Worm (Caenorhabditis elegans) whole organism, L2 larva: Measurements from ENCODE around the gene rml-1.

Experiments used
- R02D3.7 ChIP-seq: fragments of 150-350 bp; optimal IDR thresholded peaks from 2 replicates; lab custom pipeline; 2014; ENCODE audit warnings: missing biosample characterization, missing genetic modification characterization
- ZK546.5 ChIP-seq: sonication (generic microtip); optimal IDR thresholded peaks from 2 replicates; lab custom pipeline; 2017; ENCODE audit warnings: missing biosample characterization, missing genetic modification characterization
- alr-1 ChIP-seq: fragments of 150-350 bp; optimal IDR thresholded peaks from 2 replicates; lab custom pipeline; 2014; ENCODE audit warnings: missing biosample characterization, missing genetic modification characterization
- aly-2 ChIP-seq: fragments of 150-350 bp; optimal IDR thresholded peaks from 2 replicates; lab custom pipeline; 2014; ENCODE audit warnings: missing biosample characterization, missing genetic modification characterization
- ama-1 ChIP-seq: fragments of 150-350 bp; optimal IDR thresholded peaks from 2 replicates; lab custom pipeline; 2018; ENCODE audit warnings: inconsistent platforms
- blmp-1 ChIP-seq: sonication (generic microtip); optimal IDR thresholded peaks from 2 replicates; lab custom pipeline; 2017; ENCODE audit warnings: missing genetic modification characterization, mild to moderate bottlenecking, missing compliant biosample characterization, antibody characterized with exemption, moderate library complexity; ENCODE audit not compliant: insufficient read depth
- ceh-82 ChIP-seq: fragments of 150-350 bp; optimal IDR thresholded peaks from 2 replicates; lab custom pipeline; 2014; ENCODE audit warnings: missing biosample characterization, missing genetic modification characterization
- crh-2 ChIP-seq: sonication (generic microtip); optimal IDR thresholded peaks from 2 replicates; lab custom pipeline; 2017; ENCODE audit warnings: missing biosample characterization, missing genetic modification characterization
- dmd-4 ChIP-seq: sonication (generic microtip); optimal IDR thresholded peaks from 2 replicates; lab custom pipeline; 2017; ENCODE audit warnings: missing biosample characterization, missing genetic modification characterization
- elt-1 ChIP-seq: fragments of 150-350 bp; optimal IDR thresholded peaks from 2 replicates; lab custom pipeline; 2014; ENCODE audit warnings: missing biosample characterization, missing genetic modification characterization
- elt-3 ChIP-seq: sonication (generic microtip); optimal IDR thresholded peaks from 2 replicates; lab custom pipeline; 2017; ENCODE audit warnings: missing biosample characterization, missing genetic modification characterization
- fos-1 ChIP-seq: fragments of 150-350 bp; optimal IDR thresholded peaks from 2 replicates; lab custom pipeline; 2014; ENCODE audit warnings: missing biosample characterization, missing genetic modification characterization
- lin-11 ChIP-seq: fragments of 150-350 bp; sonication (generic microtip); optimal IDR thresholded peaks from 2 replicates; lab custom pipeline; 2014; ENCODE audit warnings: missing biosample characterization, missing genetic modification characterization, inconsistent platforms, mixed read lengths
- lin-39 ChIP-seq: fragments of 150-350 bp; optimal IDR thresholded peaks from 2 replicates; lab custom pipeline; 2014; ENCODE audit warnings: missing biosample characterization, missing genetic modification reagents, missing genetic modification characterization
- lsy-2 ChIP-seq, 2 experiments: fragments of 150-350 bp in 1 of 2; sonication (generic microtip) in 1 of 2; optimal IDR thresholded peaks; 2 replicates each; lab custom pipeline; 2014 to 2017; ENCODE audit warnings: missing biosample characterization in 2 of 2, missing genetic modification characterization in 2 of 2
- mab-5 ChIP-seq: fragments of 150-350 bp; optimal IDR thresholded peaks from 2 replicates; lab custom pipeline; 2014; ENCODE audit warnings: missing biosample characterization, missing genetic modification characterization
- mbf-1 ChIP-seq: sonication (generic microtip); optimal IDR thresholded peaks from 2 replicates; lab custom pipeline; 2017; ENCODE audit warnings: missing biosample characterization, missing genetic modification characterization
- mdl-1 ChIP-seq, 2 experiments: fragments of 150-350 bp in 1 of 2; sonication (generic microtip) in 1 of 2; optimal IDR thresholded peaks; 2 replicates each; lab custom pipeline; 2017; ENCODE audit warnings: missing biosample characterization in 2 of 2, missing genetic modification characterization in 2 of 2
- nhr-10 ChIP-seq: sonication (generic microtip); optimal IDR thresholded peaks from 2 replicates; lab custom pipeline; 2017; ENCODE audit warnings: missing biosample characterization, missing genetic modification characterization
- nhr-11 ChIP-seq: fragments of 150-350 bp; optimal IDR thresholded peaks from 2 replicates; lab custom pipeline; 2014; ENCODE audit warnings: missing biosample characterization, missing genetic modification characterization
- nhr-12 ChIP-seq: fragments of 150-350 bp; optimal IDR thresholded peaks from 2 replicates; lab custom pipeline; 2014; ENCODE audit warnings: missing biosample characterization, missing genetic modification characterization
- nhr-129 ChIP-seq: fragments of 150-350 bp; optimal IDR thresholded peaks from 2 replicates; lab custom pipeline; 2014; ENCODE audit warnings: missing biosample characterization, missing genetic modification characterization
- nhr-21 ChIP-seq: fragments of 150-350 bp; optimal IDR thresholded peaks from 2 replicates; lab custom pipeline; 2014; ENCODE audit warnings: missing biosample characterization, missing genetic modification characterization
- nhr-23 ChIP-seq: fragments of 150-350 bp; optimal IDR thresholded peaks from 2 replicates; lab custom pipeline; 2014; ENCODE audit warnings: missing biosample characterization, missing genetic modification reagents, missing genetic modification characterization
- nhr-237 ChIP-seq: fragments of 150-350 bp; optimal IDR thresholded peaks from 2 replicates; lab custom pipeline; 2014; ENCODE audit warnings: missing biosample characterization, missing genetic modification characterization
- nhr-25 ChIP-seq: fragments of 150-350 bp; sonication (generic microtip); optimal IDR thresholded peaks from 3 replicates; lab custom pipeline; 2014; ENCODE audit warnings: missing biosample characterization, missing genetic modification characterization
- peb-1 ChIP-seq: fragments of 150-350 bp; optimal IDR thresholded peaks from 2 replicates; lab custom pipeline; 2014; ENCODE audit warnings: missing biosample characterization, missing genetic modification characterization
- sem-4 ChIP-seq: fragments of 150-350 bp; optimal IDR thresholded peaks from 2 replicates; lab custom pipeline; 2014; ENCODE audit warnings: missing biosample characterization, missing genetic modification reagents, missing genetic modification characterization
- skn-1 ChIP-seq: sonication (generic microtip); optimal IDR thresholded peaks from 2 replicates; lab custom pipeline; 2017; ENCODE audit warnings: missing biosample characterization, missing genetic modification characterization
- sma-9 ChIP-seq, 2 experiments: fragments of 150-350 bp in 1 of 2; sonication (generic microtip) in 1 of 2; optimal IDR thresholded peaks; 2 replicates each; lab custom pipeline; 2014 to 2016; ENCODE audit warnings: missing genetic modification characterization in 2 of 2, mild to moderate bottlenecking in 1 of 2, missing biosample characterization in 1 of 2, missing compliant biosample characterization in 1 of 2, missing genetic modification reagents in 1 of 2, moderate library complexity in 1 of 2
- snpc-4 ChIP-seq: fragments of 150-350 bp; optimal IDR thresholded peaks from 2 replicates; lab custom pipeline; 2014; ENCODE audit warnings: missing biosample characterization, missing genetic modification characterization
- unc-39 ChIP-seq: fragments of 150-350 bp; optimal IDR thresholded peaks from 2 replicates; lab custom pipeline; 2014; ENCODE audit warnings: missing biosample characterization, missing genetic modification characterization
- unc-55 ChIP-seq: fragments of 150-350 bp; sonication (generic microtip); optimal IDR thresholded peaks from 3 replicates; lab custom pipeline; 2014; ENCODE audit warnings: missing biosample characterization, missing genetic modification reagents, missing genetic modification characterization
- unc-62 ChIP-seq: fragments of 150-350 bp; optimal IDR thresholded peaks from 2 replicates; lab custom pipeline; 2014; ENCODE audit warnings: missing biosample characterization, missing genetic modification reagents, missing genetic modification characterization
- zag-1 ChIP-seq: fragments of 150-350 bp; optimal IDR thresholded peaks from 2 replicates; lab custom pipeline; 2014; ENCODE audit warnings: missing biosample characterization, missing genetic modification characterization
- ztf-11 ChIP-seq: sonication (generic microtip); optimal IDR thresholded peaks from 2 replicates; lab custom pipeline; 2017; ENCODE audit warnings: missing biosample characterization, missing genetic modification characterization
- ztf-4 ChIP-seq: fragments of 150-350 bp; optimal IDR thresholded peaks from 2 replicates; lab custom pipeline; 2014; ENCODE audit warnings: missing biosample characterization, missing genetic modification characterization

The rml-1 gene

DNA sequence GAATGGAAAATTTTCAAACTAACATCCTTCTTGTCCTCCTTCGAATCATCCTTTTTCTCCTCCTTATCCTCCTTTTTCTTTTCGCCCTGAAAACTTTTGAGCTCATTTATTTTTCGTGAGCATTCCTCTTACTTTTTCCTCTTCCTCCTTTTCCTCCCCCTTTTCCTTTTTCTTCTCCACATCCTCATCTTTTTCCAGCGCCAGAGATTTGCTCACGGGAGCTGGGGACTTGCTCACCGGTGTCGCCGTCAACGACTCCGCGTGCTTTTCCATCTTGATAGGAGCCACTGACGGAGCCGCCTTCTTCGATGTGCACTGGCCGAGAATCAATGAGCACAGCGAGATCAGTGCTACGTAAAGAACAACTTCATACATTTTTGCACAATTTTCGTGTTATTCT lies 19.6 kb downstream of the rml-1 start, which contains the start of gene K08E3.2:
Gene K08E3.2, minus strand, starts transcription at position 375 of the 400 bp plus-strand sequence.
- TF ChIP-seq lsy-2 (tag; optimal IDR thresholded peaks at IDR 0.05; lab: Kevin White, UChicago): no peak
- no peak for TF ChIP-seq mdl-1 (tag; optimal IDR thresholded peaks at IDR 0.05; lab: Kevin White, UChicago)
- TF ChIP-seq ztf-4 (tag; lab: Kevin White, UChicago): no peak
- TF ChIP-seq nhr-23 (tag; lab: Kevin White, UChicago): no peak
- TF ChIP-seq elt-1 (tag; lab: Kevin White, UChicago): no peak
- TF ChIP-seq peb-1 (tag; lab: Kevin White, UChicago): no peak
- no peak for TF ChIP-seq snpc-4 (tag; lab: Kevin White, UChicago)
- TF ChIP-seq nhr-21 (tag; lab: Kevin White, UChicago): no peak
- no peak for TF ChIP-seq crh-2
- no peak for TF ChIP-seq ama-1
- TF ChIP-seq unc-62 (GFP tag; lab: Kevin White, UChicago): no peak
- no peak for TF ChIP-seq aly-2 (tag; lab: Kevin White, UChicago)
- no peak for TF ChIP-seq ZK546.5
- no peak for TF ChIP-seq dmd-4 (tag; lab: Kevin White, UChicago)
- TF ChIP-seq zag-1: no peak

ce11 chrIII:13743922-13744321 lies 24.0 kb downstream of the rml-1 start, which contains the start of gene tyr-2:
Gene tyr-2 (plus strand): TSS chrIII:13744222.
- TF ChIP-seq blmp-1 (tag; lab: Kevin White, UChicago) (peak; percentile 18), skn-1 (tag; lab: Kevin White, UChicago) (no peak)

DNA sequence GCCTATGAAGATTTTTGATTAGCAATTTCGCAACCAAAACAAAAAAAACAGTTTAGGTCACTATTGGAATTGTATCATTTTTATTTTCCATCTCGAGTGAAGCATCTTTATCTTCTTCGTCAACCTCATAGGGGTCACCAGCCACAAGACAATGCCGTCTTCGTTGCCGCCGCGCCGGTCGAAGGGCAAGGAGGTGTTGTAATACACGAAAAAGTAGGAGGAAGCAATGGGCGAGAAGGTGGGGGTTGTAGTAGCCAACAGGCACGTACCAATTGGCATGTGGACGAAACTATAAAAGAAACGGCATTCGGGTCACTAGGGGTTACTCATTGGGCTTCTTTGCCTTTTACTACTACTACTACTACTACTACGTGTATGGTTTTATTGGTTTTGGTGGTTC lies 25.9 kb downstream of the rml-1 start:
- no peak for TF ChIP-seq zag-1
- no peak for TF ChIP-seq alr-1 (tag; lab: Kevin White, UChicago)
- no peak for TF ChIP-seq ama-1
- TF ChIP-seq R02D3.7: no peak
- no peak for TF ChIP-seq nhr-11 (tag; lab: Kevin White, UChicago)
- TF ChIP-seq nhr-12 (tag; lab: Kevin White, UChicago): no peak
- no peak for TF ChIP-seq lin-11 (tag; lab: Kevin White, UChicago)
- TF ChIP-seq elt-3 (tag; lab: Kevin White, UChicago): no peak
- TF ChIP-seq lin-39 (tag; lab: Kevin White, UChicago): no peak
- no peak for TF ChIP-seq mbf-1 (tag; lab: Kevin White, UChicago)
- TF ChIP-seq unc-55 (GFP tag; lab: Kevin White, UChicago): no peak
- no peak for TF ChIP-seq dmd-4 (tag; lab: Kevin White, UChicago)
- no peak for TF ChIP-seq snpc-4 (tag; lab: Kevin White, UChicago)

DNA sequence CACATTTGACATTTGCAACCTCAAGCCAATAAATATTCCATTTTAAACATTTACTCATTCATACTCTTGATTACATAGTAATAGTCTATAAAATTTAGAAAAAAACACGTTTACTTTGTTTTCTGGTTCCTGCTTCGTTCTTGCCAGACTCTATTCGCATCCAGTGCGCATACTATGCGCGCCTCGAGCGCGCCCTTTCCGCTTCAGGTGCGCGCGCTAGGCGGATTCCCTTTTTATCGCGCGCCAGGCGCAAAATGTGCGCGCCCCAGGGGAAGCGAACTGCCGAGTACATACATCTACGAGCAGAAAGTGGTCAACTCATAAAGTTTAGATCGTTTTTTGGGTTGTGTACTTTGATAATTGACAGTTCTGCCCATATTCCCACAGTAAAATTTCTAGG lies 26.5 kb downstream of the rml-1 start:
- no peak for TF ChIP-seq sma-9 (GFP tag; optimal IDR thresholded peaks at IDR 0.05; lab: Kevin White, UChicago)
- no peak for TF ChIP-seq sma-9 (tag; optimal IDR thresholded peaks at IDR 0.05; lab: Kevin White, UChicago)
- no peak for TF ChIP-seq sem-4 (tag; lab: Kevin White, UChicago)
- TF ChIP-seq ceh-82 (tag; lab: Kevin White, UChicago): no peak
- TF ChIP-seq elt-3 (tag; lab: Kevin White, UChicago): no peak
- no peak for TF ChIP-seq mab-5 (tag; lab: Kevin White, UChicago)
- no peak for TF ChIP-seq elt-1 (tag; lab: Kevin White, UChicago)
- no peak for TF ChIP-seq nhr-11 (tag; lab: Kevin White, UChicago)
- no peak for TF ChIP-seq fos-1 (tag; lab: Kevin White, UChicago)
- no peak for TF ChIP-seq nhr-25 (tag; lab: Kevin White, UChicago)
- no peak for TF ChIP-seq R02D3.7
- TF ChIP-seq unc-39 (tag; lab: Kevin White, UChicago): no peak
- TF ChIP-seq unc-62 (GFP tag; lab: Kevin White, UChicago): no peak
- no peak for TF ChIP-seq lin-11 (tag; lab: Kevin White, UChicago)
- no peak for TF ChIP-seq nhr-237 (tag; lab: Kevin White, UChicago)
- TF ChIP-seq ztf-11 (tag; lab: Kevin White, UChicago): no peak
- TF ChIP-seq nhr-10 (tag; lab: Kevin White, UChicago): no peak
- TF ChIP-seq nhr-129 (tag; lab: Kevin White, UChicago): no peak
